Worm (Caenorhabditis elegans) whole organism, L3 larva: ENCODE results near the gene T15B7.1.

Experiments used
- ama-1 ChIP-seq: fragments of 150-350 bp; optimal IDR thresholded peaks from 2 replicates; lab custom pipeline; 2018
- nfya-1 ChIP-seq: sonication (generic microtip); optimal IDR thresholded peaks from 2 replicates; lab custom pipeline; 2017; ENCODE audit warnings: missing genetic modification characterization, mild to moderate bottlenecking, missing compliant biosample characterization, antibody characterized with exemption, moderate library complexity; ENCODE audit not compliant: insufficient read depth
- zag-1 ChIP-seq: fragments of 150-350 bp; optimal IDR thresholded peaks from 2 replicates; lab custom pipeline; 2014; ENCODE audit warnings: missing biosample characterization, missing genetic modification characterization

ce11 chrV:6836036-6836435, 6.5 kb upstream of the T15B7.1 start:
- TF ChIP-seq ama-1 (lab: Kevin White, UChicago) (no peak), nfya-1 (no peak), zag-1 (tag; lab: Kevin White, UChicago) (no peak)
